Fruit fly (Drosophila melanogaster) whole organism, embryonic: ENCODE results near the gene CG12009.

Experiments
- BEAF-32 ChIP-seq: fragments of 200-800 bp; sonication (Bioruptor generic); optimal IDR thresholded peaks from 3 replicates; lab custom pipeline; 2017; ENCODE audit warnings: missing biosample characterization, missing genetic modification characterization, mild to moderate bottlenecking, moderate library complexity, missing genetic modification reagents
- CG10274 ChIP-seq: fragments of 200-800 bp; sonication (Bioruptor generic); optimal IDR thresholded peaks from 3 replicates; lab custom pipeline; 2017; ENCODE audit warnings: missing biosample characterization, mild to moderate bottlenecking, missing genetic modification characterization
- CG10366 ChIP-seq: fragments of 200-800 bp; sonication (Bioruptor generic); IDR thresholded peaks from 2 replicates; pipeline ENCODE4 v1.3.6; 2022; ENCODE audit warnings: missing biosample characterization, missing genetic modification characterization
- CG10431 ChIP-seq: fragments of 200-800 bp; sonication (Bioruptor generic); optimal IDR thresholded peaks from 3 replicates; lab custom pipeline; 2018; ENCODE audit warnings: missing biosample characterization, mild to moderate bottlenecking, missing genetic modification characterization
- CG14441 ChIP-seq: fragments of 200-800 bp; sonication (Bioruptor generic); IDR thresholded peaks from 2 replicates; pipeline ENCODE4 v1.3.6; 2022; ENCODE audit warnings: missing biosample characterization, missing genetic modification characterization
- CG15696 ChIP-seq: fragments of 200-800 bp; sonication (Bioruptor generic); optimal IDR thresholded peaks from 2 replicates; lab custom pipeline; 2019; ENCODE audit warnings: missing biosample characterization, mild to moderate bottlenecking, missing genetic modification characterization, moderate library complexity
- CG16863 ChIP-seq: fragments of 200-800 bp; sonication (Bioruptor generic); optimal IDR thresholded peaks from 3 replicates; lab custom pipeline; 2016; ENCODE audit warnings: missing biosample characterization, missing genetic modification characterization
- CG1832 ChIP-seq: fragments of 200-800 bp; sonication (Bioruptor generic); optimal IDR thresholded peaks from 2 replicates; lab custom pipeline; 2017; ENCODE audit warnings: missing biosample characterization, mild to moderate bottlenecking, missing genetic modification characterization, inconsistent platforms
- CG30020 ChIP-seq: fragments of 200-800 bp; optimal IDR thresholded peaks from 2 replicates; lab custom pipeline; 2019; ENCODE audit warnings: missing biosample characterization, mild to moderate bottlenecking, missing genetic modification characterization, moderate library complexity
- CG30431 ChIP-seq: fragments of 200-800 bp; sonication (Bioruptor generic); optimal IDR thresholded peaks from 2 replicates; lab custom pipeline; 2017; ENCODE audit warnings: missing biosample characterization, missing genetic modification characterization
- CG33213 ChIP-seq: fragments of 200-800 bp; sonication (Bioruptor generic); optimal IDR thresholded peaks from 3 replicates; lab custom pipeline; 2016; ENCODE audit warnings: missing biosample characterization, missing genetic modification characterization
- CG3995 ChIP-seq: fragments of 200-800 bp; sonication (Bioruptor generic); optimal IDR thresholded peaks from 3 replicates; lab custom pipeline; 2016; ENCODE audit warnings: missing biosample characterization, missing genetic modification characterization
- CG43689 ChIP-seq: fragments of 200-800 bp; sonication (Bioruptor generic); IDR thresholded peaks from 2 replicates; pipeline ENCODE4 v1.3.6; 2022; ENCODE audit warnings: missing biosample characterization, missing genetic modification characterization
- CG4404 ChIP-seq: fragments of 200-800 bp; sonication (Bioruptor generic); IDR thresholded peaks from 2 replicates; pipeline ENCODE4 v1.3.6; 2022; ENCODE audit warnings: missing biosample characterization, missing genetic modification characterization
- CG6654 ChIP-seq: fragments of 200-800 bp; sonication (Bioruptor generic); optimal IDR thresholded peaks from 2 replicates; lab custom pipeline; 2017; ENCODE audit warnings: missing biosample characterization, mild to moderate bottlenecking, missing genetic modification characterization
- CG6683 ChIP-seq: fragments of 200-800 bp; sonication (Bioruptor generic); optimal IDR thresholded peaks from 2 replicates; lab custom pipeline; 2017; ENCODE audit warnings: missing biosample characterization, mild to moderate bottlenecking, missing genetic modification characterization, missing genetic modification reagents
- CG7357 ChIP-seq: fragments of 200-800 bp; sonication (Bioruptor generic); IDR thresholded peaks from 3 replicates; pipeline ENCODE4 v1.3.6; 2022; ENCODE audit warnings: missing biosample characterization, missing genetic modification characterization
- CG8089 ChIP-seq: fragments of 200-800 bp; sonication (Bioruptor generic); optimal IDR thresholded peaks from 3 replicates; lab custom pipeline; 2016; ENCODE audit warnings: missing biosample characterization, missing genetic modification characterization
- CTCF ChIP-seq: fragments of 200-800 bp; sonication (Bioruptor generic); optimal IDR thresholded peaks from 2 replicates; lab custom pipeline; 2017; ENCODE audit warnings: missing biosample characterization, mild to moderate bottlenecking, missing genetic modification characterization, moderate library complexity
- Chrac-16 ChIP-seq: fragments of 200-800 bp; sonication (Bioruptor generic); optimal IDR thresholded peaks from 3 replicates; lab custom pipeline; 2016; ENCODE audit warnings: missing biosample characterization, missing genetic modification characterization
- Dp ChIP-seq: fragments of 200-800 bp; sonication (Bioruptor generic); optimal IDR thresholded peaks from 2 replicates; lab custom pipeline; 2018; ENCODE audit warnings: missing biosample characterization, mild to moderate bottlenecking, missing genetic modification characterization, moderate library complexity
- Ets97D ChIP-seq: fragments of 200-800 bp; sonication (Bioruptor generic); optimal IDR thresholded peaks from 3 replicates; lab custom pipeline; 2016; ENCODE audit warnings: missing biosample characterization, missing genetic modification characterization
- GATAe ChIP-seq: fragments of 200-800 bp; sonication (Bioruptor generic); conservative IDR thresholded peaks from 2 replicates; pipeline ENCODE4 v1.3.6; 2022; ENCODE audit warnings: missing biosample characterization, missing genetic modification characterization
- HLH3B ChIP-seq: fragments of 200-800 bp; sonication (Bioruptor generic); IDR thresholded peaks from 2 replicates; pipeline ENCODE4 v1.3.6; 2022; ENCODE audit warnings: missing biosample characterization, missing genetic modification characterization
- Hand ChIP-seq: fragments of 200-800 bp; sonication (Bioruptor generic); optimal IDR thresholded peaks from 2 replicates; lab custom pipeline; 2017; ENCODE audit warnings: mild to moderate bottlenecking, missing biosample characterization, missing genetic modification reagents, missing genetic modification characterization
- Hr78 ChIP-seq, 2 experiments: fragments of 200-800 bp in 1 of 2; fragments of >200 bp in 1 of 2; sonication (Bioruptor generic) in 1 of 2; optimal IDR thresholded peaks; 2 replicates each; lab custom pipeline; 2017 to 2019; ENCODE audit warnings: missing biosample characterization in 2 of 2, missing genetic modification characterization in 2 of 2, mild to moderate bottlenecking in 1 of 2, moderate library complexity in 1 of 2
- Lhr ChIP-seq: fragments of 200-800 bp; sonication (Bioruptor generic); optimal IDR thresholded peaks from 3 replicates; lab custom pipeline; 2017; ENCODE audit warnings: mild to moderate bottlenecking, missing biosample characterization, missing genetic modification reagents, missing genetic modification characterization
- MBD-R2 ChIP-seq: fragments of 200-800 bp; sonication (Bioruptor generic); IDR thresholded peaks from 2 replicates; pipeline ENCODE4 v1.3.6; 2022; ENCODE audit warnings: missing biosample characterization, missing genetic modification characterization
- Oli ChIP-seq: fragments of 200-800 bp; sonication (Bioruptor generic); optimal IDR thresholded peaks from 2 replicates; lab custom pipeline; 2018; ENCODE audit warnings: missing biosample characterization, mild to moderate bottlenecking, missing genetic modification characterization, moderate library complexity
- Vsx1 ChIP-seq: fragments of 200-800 bp; sonication (Bioruptor generic); optimal IDR thresholded peaks from 2 replicates; lab custom pipeline; 2017; ENCODE audit warnings: missing biosample characterization, mild to moderate bottlenecking, missing genetic modification characterization, missing genetic modification reagents
- ato ChIP-seq: fragments of 200-800 bp; sonication (Bioruptor generic); IDR thresholded peaks from 2 replicates; pipeline ENCODE4 v1.3.6; 2022; ENCODE audit warnings: missing biosample characterization, missing genetic modification characterization; ENCODE audit not compliant: partially characterized antibody
- bigmax ChIP-seq: fragments of 200-800 bp; sonication (Bioruptor generic); optimal IDR thresholded peaks from 2 replicates; lab custom pipeline; 2018; ENCODE audit warnings: missing biosample characterization, mild to moderate bottlenecking, missing genetic modification characterization
- cwo ChIP-seq: fragments of 200-800 bp; sonication (Bioruptor generic); optimal IDR thresholded peaks from 3 replicates; lab custom pipeline; 2017; ENCODE audit warnings: missing biosample characterization, missing genetic modification characterization, mild to moderate bottlenecking, moderate library complexity, missing genetic modification reagents
- dimm ChIP-seq: fragments of 200-800 bp; sonication (Bioruptor generic); IDR thresholded peaks from 2 replicates; pipeline ENCODE4 v1.3.6; 2022; ENCODE audit warnings: missing biosample characterization, missing genetic modification characterization
- ewg ChIP-seq: fragments of 200-800 bp; sonication (Bioruptor generic); optimal IDR thresholded peaks from 3 replicates; lab custom pipeline; 2017; ENCODE audit warnings: mild to moderate bottlenecking, missing biosample characterization, missing genetic modification reagents, missing genetic modification characterization
- grau ChIP-seq: fragments of 200-800 bp; optimal IDR thresholded peaks from 3 replicates; lab custom pipeline; 2019; ENCODE audit warnings: missing biosample characterization, mild to moderate bottlenecking, missing genetic modification characterization, moderate library complexity
- gro ChIP-seq: fragments of 200-800 bp; sonication (Bioruptor generic); optimal IDR thresholded peaks from 2 replicates; lab custom pipeline; 2016; ENCODE audit warnings: missing biosample characterization, missing genetic modification characterization
- hbn ChIP-seq: fragments of 200-800 bp; sonication (Bioruptor generic); IDR thresholded peaks from 2 replicates; pipeline ENCODE4 v1.3.6; 2022; ENCODE audit warnings: missing biosample characterization, missing genetic modification characterization; ENCODE audit not compliant: partially characterized antibody
- ind ChIP-seq: fragments of 200-800 bp; sonication (Bioruptor generic); optimal IDR thresholded peaks from 3 replicates; lab custom pipeline; 2016; ENCODE audit warnings: missing biosample characterization, missing genetic modification characterization
- inv ChIP-seq: fragments of 200-800 bp; sonication (Bioruptor generic); IDR thresholded peaks from 2 replicates; pipeline ENCODE4 v1.3.6; 2022; ENCODE audit warnings: missing biosample characterization, missing genetic modification characterization; ENCODE audit not compliant: partially characterized antibody
- kah ChIP-seq: fragments of 200-800 bp; sonication (Bioruptor generic); optimal IDR thresholded peaks from 2 replicates; lab custom pipeline; 2018; ENCODE audit warnings: missing biosample characterization, mild to moderate bottlenecking, missing genetic modification characterization
- lmd ChIP-seq: fragments of 200-800 bp; sonication (Bioruptor generic); IDR thresholded peaks from 2 replicates; pipeline ENCODE4 v1.3.6; 2022; ENCODE audit warnings: missing biosample characterization, missing genetic modification characterization
- luna ChIP-seq: fragments of 200-800 bp; sonication (Bioruptor generic); optimal IDR thresholded peaks from 2 replicates; lab custom pipeline; 2016; ENCODE audit warnings: missing biosample characterization, missing genetic modification characterization
- pan ChIP-seq, 4 experiments: fragments of >200 bp in 3 of 4; fragments of 200-800 bp in 1 of 4; sonication (Bioruptor generic) in 1 of 4; optimal IDR thresholded peaks in 3 of 4; IDR thresholded peaks in 1 of 4; 2 replicates each; pipeline versions ENCODE4 v1.3.6 to Lab custom; 2017 to 2022; ENCODE audit warnings: missing biosample characterization in 2 of 4, missing genetic modification characterization in 2 of 4, mixed read lengths in 1 of 4
- pho ChIP-seq: fragments of 200-800 bp; sonication (Bioruptor generic); optimal IDR thresholded peaks from 2 replicates; lab custom pipeline; 2016; ENCODE audit warnings: missing biosample characterization, missing genetic modification characterization
- phol ChIP-seq: fragments of 200-800 bp; sonication (Bioruptor generic); optimal IDR thresholded peaks from 3 replicates; lab custom pipeline; 2018; ENCODE audit warnings: missing biosample characterization, mild to moderate bottlenecking, missing genetic modification characterization, moderate library complexity
- sisA ChIP-seq: fragments of 200-800 bp; sonication (Bioruptor generic); IDR thresholded peaks from 2 replicates; pipeline ENCODE4 v1.3.6; 2022; ENCODE audit warnings: missing biosample characterization, missing genetic modification characterization
- so ChIP-seq: fragments of 200-800 bp; sonication (Bioruptor generic); IDR thresholded peaks from 3 replicates; pipeline ENCODE4 v1.3.6; 2022; ENCODE audit warnings: missing biosample characterization, missing genetic modification characterization
- tio ChIP-seq: fragments of 200-800 bp; sonication (Bioruptor generic); optimal IDR thresholded peaks from 2 replicates; lab custom pipeline; 2017; ENCODE audit warnings: missing biosample characterization, missing genetic modification characterization, inconsistent platforms

CG12009 gene

dm6 chr3L:3336368-3337164 lies 45.3 kb downstream of the CG12009 start, which contains the start of the genes Drsl6 and kst (continued):
- TF ChIP-seq so (peak; percentile 15; the same call in 1 of the 3 replicates), ewg (GFP tag; lab: Kevin White, UChicago) (no peak), CG7357 (GFP tag; lab: Robert Waterston, UW) (no peak), BEAF-32 (GFP tag; lab: Kevin White, UChicago) (peak; percentile 64), cwo (GFP tag; lab: Kevin White, UChicago) (no peak), CG3995 (no peak), ind (GFP tag; lab: Kevin White, UChicago) (no peak), bigmax (GFP tag; lab: Kevin White, UChicago) (no peak), CG16863 (GFP tag; lab: Kevin White, UChicago) (peak; percentile 17), CG10274 (no peak), pan (optimal IDR thresholded peaks at IDR 0.05; lab: Kevin White, UChicago) (no peak), pan (GFP tag; optimal IDR thresholded peaks at IDR 0.05 in 1 of 2, IDR thresholded peaks at IDR 0.05 in 1 of 2) (peak in 1 of 2 experiments; percentile 33), CG4404 (no peak), lmd (GFP tag; lab: Robert Waterston, UW) (no peak), CG14441 (0 out of 2 replicates have a peak, but pooled peaks have one; percentile 23), dimm (GFP tag; lab: Robert Waterston, UW) (no peak), hbn (GFP tag; lab: Robert Waterston, UW) (peak; percentile 47; the same call in 1 of the 2 replicates), pho (GFP tag; lab: Kevin White, UChicago) (no peak), GATAe (GFP tag; lab: Robert Waterston, UW) (no peak), Hand (GFP tag; lab: Kevin White, UChicago) (no peak), ato (GFP tag; lab: Robert Waterston, UW) (no peak), phol (tag; lab: Kevin White, UChicago) (no peak), sisA (no peak), tio (GFP tag; lab: Kevin White, UChicago) (no peak), HLH3B (GFP tag; lab: Robert Waterston, UW) (peak; percentile 14; the same call in 1 of the 2 replicates), Dp (GFP tag; lab: Kevin White, UChicago) (peak; percentile 87), CG8089 (GFP tag; lab: Kevin White, UChicago) (no peak), luna (no peak), kah (GFP tag; lab: Kevin White, UChicago) (peak; percentile 40), CG15696 (no peak), CTCF (GFP tag; lab: Kevin White, UChicago) (no peak), Chrac-16 (GFP tag; lab: Kevin White, UChicago) (no peak), MBD-R2 (GFP tag; lab: Robert Waterston, UW) (no peak; the same call in 1 of the 2 replicates), CG1832 (no peak), inv (no peak), CG33213 (GFP tag; lab: Kevin White, UChicago) (peak; percentile 26), CG43689 (GFP tag; lab: Robert Waterston, UW) (no peak), Lhr (GFP tag; lab: Kevin White, UChicago) (peak; percentile 6), CG10366 (GFP tag; lab: Robert Waterston, UW) (no peak), gro (GFP tag; lab: Kevin White, UChicago) (peak; percentile 38), Vsx1 (GFP tag; lab: Kevin White, UChicago) (peak; percentile 3), CG6683 (GFP tag; lab: Kevin White, UChicago) (no peak), Oli (tag; lab: Kevin White, UChicago) (no peak), Hr78 (GFP tag; optimal IDR thresholded peaks at IDR 0.05; lab: Kevin White, UChicago) (no peak), Ets97D (GFP tag; lab: Kevin White, UChicago) (peak; percentile 41), CG30020 (tag; lab: Kevin White, UChicago) (no peak), grau (tag; lab: Kevin White, UChicago) (peak; percentile 31), CG6654 (GFP tag; lab: Kevin White, UChicago) (no peak), CG30431 (GFP tag; lab: Kevin White, UChicago) (no peak), CG10431 (GFP tag; lab: Kevin White, UChicago) (no peak)
